Worm (Caenorhabditis elegans): ENCODE results near the gene nduf-2.2.

DNA sequence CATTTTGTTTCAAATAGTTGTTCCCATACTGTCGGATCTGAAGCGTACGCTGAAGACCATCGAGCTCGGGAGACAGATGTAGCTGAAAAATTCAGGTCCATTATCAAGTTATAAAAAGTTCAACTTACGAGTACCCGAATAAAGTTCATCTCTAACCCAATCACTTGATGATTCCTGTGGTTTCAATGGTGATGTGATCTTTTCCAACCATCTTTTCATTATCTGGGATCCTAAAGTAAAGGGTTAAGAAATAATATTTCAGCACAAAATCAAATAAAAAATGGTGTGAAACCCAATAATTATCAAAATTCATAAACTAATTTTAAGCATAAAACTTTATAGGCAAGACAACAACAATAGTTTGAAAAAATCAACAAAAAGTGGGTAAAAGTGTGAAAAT, 37.8 kb upstream of the nduf-2.2 start, which contains the start of gene C05D11.8:
- TF ChIP-seq lin-32 (GFP tag; optimal IDR thresholded peaks at IDR 0.05), result no peak
- TF ChIP-seq unc-120 (tag; optimal IDR thresholded peaks at IDR 0.05; ENCODE audit: poor library complexity, severe bottlenecking), result no peak
- no peak for TF ChIP-seq mep-1 (tag; optimal IDR thresholded peaks at IDR 0.05)
- no peak for TF ChIP-seq nhr-28 (tag; optimal IDR thresholded peaks at IDR 0.05)
- no peak for TF ChIP-seq snpc-4 (tag; optimal IDR thresholded peaks at IDR 0.05)
- TF ChIP-seq unc-39 (tag; optimal IDR thresholded peaks at IDR 0.05), result no peak
- TF ChIP-seq lsy-2 (tag; optimal IDR thresholded peaks at IDR 0.05), result no peak
- no peak for TF ChIP-seq ceh-83 (GFP tag; optimal IDR thresholded peaks at IDR 0.05)
- no peak for TF ChIP-seq elt-1 (tag; optimal IDR thresholded peaks at IDR 0.05; ENCODE audit: borderline replicate concordance, insufficient read depth)

Data from whole organism, mixed stage, embryonic.